Worm (Caenorhabditis elegans): Measurements from ENCODE around the gene dpy-6.

Gene dpy-6

DNA sequence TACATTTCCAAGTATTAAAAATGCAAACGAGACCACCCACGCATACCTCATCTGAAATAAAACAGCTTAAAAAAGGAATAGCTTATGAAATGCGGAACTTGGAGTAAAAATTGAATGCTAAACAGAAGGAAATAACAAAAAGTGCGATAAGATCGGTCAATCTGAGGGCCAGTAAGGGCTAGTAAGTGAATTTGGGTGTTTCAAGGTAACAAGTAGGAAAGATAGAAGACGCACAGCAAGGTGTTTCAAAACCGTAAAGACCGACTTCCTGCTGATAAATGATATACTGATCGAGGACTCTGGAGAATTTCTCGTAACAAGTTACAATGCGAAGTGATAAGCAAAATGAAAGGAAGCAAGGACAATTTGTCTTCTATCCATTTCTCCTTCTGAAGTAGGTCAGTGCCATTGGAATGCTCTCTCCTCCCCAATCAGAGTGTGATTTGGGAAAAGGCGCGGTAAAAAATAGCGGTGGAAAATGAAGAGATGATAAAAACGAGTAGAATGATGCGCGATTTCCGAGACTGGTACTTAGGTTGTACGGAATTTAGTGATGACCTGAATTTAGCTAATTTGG lies at the start of gene dpy-6:
TSS of gene dpy-6 (minus strand) at position 51 of the 577 bp plus-strand sequence.
- TF ChIP-seq snpc-4 (tag; optimal IDR thresholded peaks at IDR 0.05) (no peak), nhr-28 (tag; optimal IDR thresholded peaks at IDR 0.05) (peak; percentile 8), unc-62 (GFP tag; optimal IDR thresholded peaks at IDR 0.05 in 1 of 2) (peak in 1 of 2 experiments; percentile 29), unc-62 (tag; optimal IDR thresholded peaks at IDR 0.05) (no peak), spr-3 (GFP tag; optimal IDR thresholded peaks at IDR 0.05) (no peak), egl-27 (tag; optimal IDR thresholded peaks at IDR 0.05) (no peak), skn-1 (tag; optimal IDR thresholded peaks at IDR 0.05) (no peak)

DNA sequence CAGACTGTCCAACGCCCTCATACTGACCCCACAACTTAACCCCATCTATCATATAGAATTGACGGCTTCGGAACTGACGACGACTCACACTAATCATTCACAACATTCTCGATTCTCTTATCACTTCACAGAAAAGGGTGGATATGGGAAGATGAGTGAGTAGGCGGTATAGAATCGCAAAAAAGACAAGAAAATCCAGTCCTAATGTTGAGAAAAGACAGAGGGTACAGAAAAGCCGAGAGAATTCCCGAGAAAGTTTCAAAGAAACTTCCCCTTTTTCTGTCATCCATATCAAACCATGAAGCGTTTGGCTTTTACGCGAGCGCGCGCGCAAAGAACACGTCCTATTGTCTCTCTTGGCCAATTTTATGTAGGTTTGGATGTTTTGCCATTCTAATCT lies 48.8 kb upstream of the dpy-6 start:
- TF ChIP-seq hif-1 (tag; optimal IDR thresholded peaks at IDR 0.05), result no peak
- no peak for TF ChIP-seq nhr-25 (tag; optimal IDR thresholded peaks at IDR 0.05; ENCODE audit: borderline replicate concordance, insufficient read depth)
- no peak for TF ChIP-seq snpc-1.2 (GFP tag; IDR thresholded peaks at IDR 0.05)
- TF ChIP-seq aha-1 (tag), result peak; percentile 56
- peak in 1 of 2 experiments; percentile 28 for TF ChIP-seq mdl-1 (tag; optimal IDR thresholded peaks at IDR 0.05)
- TF ChIP-seq vab-7 (GFP tag; IDR thresholded peaks at IDR 0.05), result no peak
- TF ChIP-seq nhr-6 (tag; optimal IDR thresholded peaks at IDR 0.05), result no peak
- TF ChIP-seq lin-29 (GFP tag; IDR thresholded peaks at IDR 0.05), result no peak
- no peak for TF ChIP-seq F26F4.8 (GFP tag; conservative IDR thresholded peaks at IDR 0.05)
- TF ChIP-seq nhr-42 (GFP tag; IDR thresholded peaks at IDR 0.05), result no peak
- TF ChIP-seq mdt-29 (GFP tag; IDR thresholded peaks at IDR 0.05), result no peak
- no peak for TF ChIP-seq jun-1 (tag; optimal IDR thresholded peaks at IDR 0.05)
- no peak for TF ChIP-seq dve-1 (tag; optimal IDR thresholded peaks at IDR 0.05; ENCODE audit: insufficient read depth)
- no peak for TF ChIP-seq set-16 (GFP tag; IDR thresholded peaks at IDR 0.05)
- TF ChIP-seq hlh-11 (tag; optimal IDR thresholded peaks at IDR 0.05), result peak; percentile 28

DNA sequence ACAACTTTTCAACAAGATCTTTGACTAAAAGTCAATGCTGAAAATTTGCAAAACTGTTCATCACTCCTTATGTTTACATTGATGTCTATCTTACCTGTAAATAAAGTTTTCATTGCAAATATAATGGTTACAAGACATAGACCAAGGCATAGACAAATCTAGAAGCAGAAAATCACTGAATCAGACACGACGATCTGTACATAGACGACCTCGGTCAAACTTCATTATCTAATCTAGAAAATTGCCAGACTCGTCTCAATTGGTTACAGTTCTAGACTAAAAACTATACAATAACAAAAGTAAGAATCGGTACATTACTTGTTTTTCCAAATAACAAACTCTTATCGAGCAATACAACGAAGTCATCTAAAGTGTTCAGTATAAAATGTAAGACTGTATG lies 45.5 kb upstream of the dpy-6 start, which contains the start of gene grd-4:
TSS of gene grd-4 (plus strand) at position 301 of the 400 bp plus-strand sequence.
- TF ChIP-seq zip-11 (GFP tag; IDR thresholded peaks at IDR 0.05) (no peak), zfp-3 (GFP tag; conservative IDR thresholded peaks at IDR 0.05) (no peak), mdl-1 (tag; optimal IDR thresholded peaks at IDR 0.05) (no peak), fos-1 (tag; optimal IDR thresholded peaks at IDR 0.05) (no peak), mxl-2 (GFP tag; conservative IDR thresholded peaks at IDR 0.05) (no peak), cey-2 (tag; optimal IDR thresholded peaks at IDR 0.05; ENCODE audit: borderline replicate concordance, insufficient read depth) (no peak), nhr-102 (tag; optimal IDR thresholded peaks at IDR 0.05) (no peak), php-3 (GFP tag; IDR thresholded peaks at IDR 0.05) (no peak), F26F4.8 (GFP tag; conservative IDR thresholded peaks at IDR 0.05) (no peak), lsy-2 (tag; optimal IDR thresholded peaks at IDR 0.05) (no peak), mdt-29 (GFP tag; IDR thresholded peaks at IDR 0.05) (no peak), ceh-82 (tag; optimal IDR thresholded peaks at IDR 0.05) (no peak), Y75B8A.6 (GFP tag; IDR thresholded peaks at IDR 0.05) (no peak), madf-9 (GFP tag; conservative IDR thresholded peaks at IDR 0.05) (no peak)

DNA sequence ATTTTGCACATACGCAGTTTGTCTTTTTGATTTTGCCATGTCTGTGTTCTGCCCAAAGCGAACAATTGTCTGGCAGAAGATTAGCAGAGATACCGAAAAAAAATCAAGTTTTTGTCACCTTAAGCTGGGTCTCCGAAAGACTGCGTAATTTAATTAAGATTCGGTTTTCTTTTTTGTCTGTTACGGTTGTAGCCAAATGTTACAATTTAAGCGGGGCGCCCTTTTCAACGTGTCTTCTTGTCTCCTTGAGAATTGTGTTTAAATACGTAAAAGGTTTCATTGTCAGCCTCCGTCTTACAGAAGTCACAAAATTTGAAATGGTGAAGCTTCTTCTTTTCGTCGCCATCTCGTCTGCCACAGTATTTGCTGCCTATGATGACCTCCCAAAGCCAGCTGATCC lies 44.3 kb upstream of the dpy-6 start, which contains the start of gene grd-14:
TSS of gene grd-14 (plus strand) at position 301 of the 400 bp plus-strand sequence.
- TF ChIP-seq aha-1 (tag), result peak; percentile 13
- TF ChIP-seq tra-1 (GFP tag; IDR thresholded peaks at IDR 0.05), result no peak
- no peak for TF ChIP-seq attf-4 (tag; optimal IDR thresholded peaks at IDR 0.05)
- TF ChIP-seq ceh-32 (tag; optimal IDR thresholded peaks at IDR 0.05; ENCODE audit: poor library complexity), result no peak
- no peak for TF ChIP-seq ZK337.2 (GFP tag; IDR thresholded peaks at IDR 0.05)
- no peak for TF ChIP-seq madf-5 (GFP tag; IDR thresholded peaks at IDR 0.05)
- TF ChIP-seq skn-1 (tag; optimal IDR thresholded peaks at IDR 0.05), result no peak

All from whole organism, L4 larva.